Worm (Caenorhabditis elegans) whole organism, L2 larva: Measurements from ENCODE around the gene sptf-2.

Source experiments
- elt-1 ChIP-seq: fragments of 150-350 bp; optimal IDR thresholded peaks from 2 replicates; lab custom pipeline; 2014; ENCODE audit warnings: missing biosample characterization, missing genetic modification characterization
- lin-13 ChIP-seq: fragments of 150-350 bp; optimal IDR thresholded peaks from 2 replicates; lab custom pipeline; 2014; ENCODE audit warnings: missing biosample characterization, missing genetic modification reagents, missing genetic modification characterization
- nhr-12 ChIP-seq: fragments of 150-350 bp; optimal IDR thresholded peaks from 2 replicates; lab custom pipeline; 2014; ENCODE audit warnings: missing biosample characterization, missing genetic modification characterization
- sma-9 ChIP-seq, 2 experiments: fragments of 150-350 bp in 1 of 2; sonication (generic microtip) in 1 of 2; optimal IDR thresholded peaks; 2 replicates each; lab custom pipeline; 2014 to 2016; ENCODE audit warnings: missing genetic modification characterization in 2 of 2, mild to moderate bottlenecking in 1 of 2, missing biosample characterization in 1 of 2, missing compliant biosample characterization in 1 of 2, missing genetic modification reagents in 1 of 2, moderate library complexity in 1 of 2

ce11 chrII:8606549-8606948 is 18.7 kb upstream of the sptf-2 start, which contains the start of gene F28C6.8:
- TF ChIP-seq elt-1 (tag; lab: Kevin White, UChicago) (no peak), nhr-12 (tag; lab: Kevin White, UChicago) (no peak), lin-13 (GFP tag; lab: Kevin White, UChicago) (no peak), sma-9 (GFP tag; optimal IDR thresholded peaks at IDR 0.05; lab: Kevin White, UChicago) (no peak), sma-9 (tag; optimal IDR thresholded peaks at IDR 0.05; lab: Kevin White, UChicago) (no peak)
